Fruit fly (Drosophila melanogaster) whole organism, embryonic: ENCODE measurements around the gene cic.

Experiments used
- Awh ChIP-seq: fragments of 200-800 bp; sonication (Bioruptor generic); IDR thresholded peaks from 2 replicates; pipeline ENCODE4, ENCODE4 v1.3.6; 2022; ENCODE audit warnings: missing biosample characterization, missing genetic modification characterization
- CG10267 ChIP-seq: fragments of 200-800 bp; sonication (Bioruptor generic); optimal IDR thresholded peaks from 2 replicates; lab custom pipeline; 2018; ENCODE audit warnings: missing biosample characterization, mild to moderate bottlenecking, missing genetic modification characterization, moderate library complexity
- CG11456 ChIP-seq: fragments of 200-800 bp; sonication (Bioruptor generic); IDR thresholded peaks from 3 replicates; pipeline ENCODE4 v1.3.6; 2022; ENCODE audit warnings: missing biosample characterization, missing genetic modification characterization
- CG11723 ChIP-seq: fragments of 200-800 bp; sonication (Bioruptor generic); optimal IDR thresholded peaks from 2 replicates; lab custom pipeline; 2017; ENCODE audit warnings: missing biosample characterization, mild to moderate bottlenecking, missing genetic modification characterization
- CG12236 ChIP-seq: fragments of 200-800 bp; sonication (Bioruptor generic); optimal IDR thresholded peaks from 2 replicates; lab custom pipeline; 2016; ENCODE audit warnings: missing biosample characterization, missing genetic modification characterization
- CG12299 ChIP-seq: fragments of 200-800 bp; sonication (Bioruptor generic); optimal IDR thresholded peaks from 2 replicates; lab custom pipeline; 2018; ENCODE audit warnings: missing biosample characterization, mild to moderate bottlenecking, missing genetic modification characterization
- CG1233 ChIP-seq: fragments of 200-800 bp; sonication (Bioruptor generic); optimal IDR thresholded peaks from 4 replicates; lab custom pipeline; 2018; ENCODE audit warnings: missing biosample characterization, mild to moderate bottlenecking, missing genetic modification characterization
- CG13287 ChIP-seq: fragments of 200-800 bp; sonication (Bioruptor generic); IDR thresholded peaks from 2 replicates; pipeline ENCODE4 v1.3.6; 2022; ENCODE audit warnings: missing biosample characterization, missing genetic modification characterization; ENCODE audit not compliant: partially characterized antibody
- CG13775 ChIP-seq: fragments of 200-800 bp; sonication (Bioruptor generic); optimal IDR thresholded peaks from 3 replicates; lab custom pipeline; 2017; ENCODE audit warnings: missing biosample characterization, mild to moderate bottlenecking, missing genetic modification characterization
- CG14050 ChIP-seq: fragments of 200-800 bp; sonication (Bioruptor generic); IDR thresholded peaks from 3 replicates; pipeline ENCODE4 v1.3.6; 2022; ENCODE audit warnings: missing biosample characterization, missing genetic modification characterization
- CG15601 ChIP-seq: fragments of 200-800 bp; sonication (Bioruptor generic); optimal IDR thresholded peaks from 3 replicates; lab custom pipeline; 2019; ENCODE audit warnings: missing biosample characterization, mild to moderate bottlenecking, missing genetic modification characterization, moderate library complexity
- CG16815 ChIP-seq: fragments of 200-800 bp; sonication (Bioruptor generic); optimal IDR thresholded peaks from 3 replicates; lab custom pipeline; 2017; ENCODE audit warnings: missing biosample characterization, mild to moderate bottlenecking, missing genetic modification characterization
- CG17359 ChIP-seq: fragments of 200-800 bp; sonication (Bioruptor generic); optimal IDR thresholded peaks from 3 replicates; lab custom pipeline; 2018; ENCODE audit warnings: missing biosample characterization, mild to moderate bottlenecking, missing genetic modification characterization, moderate library complexity
- CG17802 ChIP-seq: fragments of 200-800 bp; sonication (Bioruptor generic); optimal IDR thresholded peaks from 2 replicates; lab custom pipeline; 2018; ENCODE audit warnings: missing biosample characterization, mild to moderate bottlenecking, missing genetic modification characterization, moderate library complexity
- CG30403 ChIP-seq: fragments of 200-800 bp; sonication (Bioruptor generic); optimal IDR thresholded peaks from 3 replicates; lab custom pipeline; 2016; ENCODE audit warnings: missing biosample characterization, missing genetic modification characterization
- CG3065 ChIP-seq: fragments of 200-800 bp; sonication (Bioruptor generic); optimal IDR thresholded peaks from 2 replicates; lab custom pipeline; 2016; ENCODE audit warnings: missing biosample characterization, missing genetic modification characterization
- CG4424 ChIP-seq: fragments of 200-800 bp; sonication (Bioruptor generic); optimal IDR thresholded peaks from 3 replicates; lab custom pipeline; 2016; ENCODE audit warnings: missing biosample characterization, missing genetic modification characterization
- CG6654 ChIP-seq: fragments of 200-800 bp; sonication (Bioruptor generic); optimal IDR thresholded peaks from 2 replicates; lab custom pipeline; 2017; ENCODE audit warnings: missing biosample characterization, mild to moderate bottlenecking, missing genetic modification characterization
- CG8281 ChIP-seq: fragments of 200-800 bp; sonication (Bioruptor generic); optimal IDR thresholded peaks from 2 replicates; lab custom pipeline; 2018; ENCODE audit warnings: missing biosample characterization, mild to moderate bottlenecking, missing genetic modification characterization, moderate library complexity
- CG9932 ChIP-seq: fragments of 200-800 bp; sonication (Bioruptor generic); IDR thresholded peaks from 2 replicates; pipeline ENCODE4 v1.3.6; 2022; ENCODE audit warnings: missing biosample characterization, missing genetic modification characterization
- CHES-1-like ChIP-seq: fragments of 200-800 bp; sonication (Bioruptor generic); optimal IDR thresholded peaks from 2 replicates; lab custom pipeline; 2016; ENCODE audit warnings: missing biosample characterization, missing genetic modification characterization
- CoRest ChIP-seq: fragments of 200-800 bp; sonication (Bioruptor generic); optimal IDR thresholded peaks from 3 replicates; lab custom pipeline; 2018; ENCODE audit warnings: missing biosample characterization, mild to moderate bottlenecking, missing genetic modification characterization, moderate library complexity
- Dad ChIP-seq: fragments of 200-800 bp; sonication (Bioruptor generic); optimal IDR thresholded peaks from 3 replicates; lab custom pipeline; 2016; ENCODE audit warnings: missing biosample characterization, missing genetic modification characterization
- Deaf1 ChIP-seq: fragments of 200-800 bp; optimal IDR thresholded peaks from 3 replicates; lab custom pipeline; 2019; ENCODE audit warnings: missing biosample characterization, mild to moderate bottlenecking, missing genetic modification characterization, moderate library complexity
- Dip2 ChIP-seq: fragments of 200-800 bp; sonication (Bioruptor generic); IDR thresholded peaks from 2 replicates; pipeline ENCODE4 v1.3.6; 2022; ENCODE audit warnings: missing biosample characterization, missing genetic modification characterization
- Dip3 ChIP-seq: fragments of 200-800 bp; sonication (Bioruptor generic); optimal IDR thresholded peaks from 3 replicates; lab custom pipeline; 2016; ENCODE audit warnings: missing biosample characterization, missing genetic modification characterization
- MTF-1 ChIP-seq: fragments of 200-800 bp; sonication (Bioruptor generic); optimal IDR thresholded peaks from 2 replicates; lab custom pipeline; 2018; ENCODE audit warnings: missing biosample characterization, mild to moderate bottlenecking, missing genetic modification characterization, borderline replicate concordance
- Myb ChIP-seq: fragments of 200-800 bp; sonication (Bioruptor generic); optimal IDR thresholded peaks from 2 replicates; lab custom pipeline; 2016; ENCODE audit warnings: missing biosample characterization, missing genetic modification characterization
- NC2β ChIP-seq: fragments of 200-800 bp; sonication (Bioruptor generic); optimal IDR thresholded peaks from 2 replicates; lab custom pipeline; 2016; ENCODE audit warnings: missing biosample characterization, missing genetic modification characterization
- Ptx1 ChIP-seq: fragments of 200-800 bp; sonication (Bioruptor generic); IDR thresholded peaks from 2 replicates; pipeline ENCODE4 v1.3.6; 2022; ENCODE audit warnings: missing biosample characterization, missing genetic modification characterization
- Six4 ChIP-seq: fragments of 200-800 bp; sonication (Bioruptor generic); optimal IDR thresholded peaks from 2 replicates; lab custom pipeline; 2016; ENCODE audit warnings: missing biosample characterization, missing genetic modification characterization
- Usf ChIP-seq: fragments of 200-800 bp; sonication (Bioruptor generic); optimal IDR thresholded peaks from 2 replicates; lab custom pipeline; 2017; ENCODE audit warnings: missing genotype, missing biosample characterization, missing genetic modification characterization
- cg ChIP-seq: fragments of 200-800 bp; sonication (Bioruptor generic); optimal IDR thresholded peaks from 3 replicates; lab custom pipeline; 2019; ENCODE audit warnings: missing biosample characterization, mild to moderate bottlenecking, missing genetic modification characterization, moderate library complexity
- croc ChIP-seq: fragments of 200-800 bp; sonication (Bioruptor generic); conservative IDR thresholded peaks from 3 replicates; pipeline ENCODE4 v1.3.6; 2022; ENCODE audit warnings: missing biosample characterization, missing genetic modification characterization
- crol ChIP-seq: fragments of 200-800 bp; sonication (Bioruptor generic); IDR thresholded peaks from 2 replicates; pipeline ENCODE4 v1.3.6; 2022; ENCODE audit warnings: missing biosample characterization, missing genetic modification characterization
- fd102C ChIP-seq: fragments of 200-800 bp; sonication (Bioruptor generic); optimal IDR thresholded peaks from 2 replicates; lab custom pipeline; 2018; ENCODE audit warnings: missing biosample characterization, mild to moderate bottlenecking, missing genetic modification characterization, moderate library complexity
- gcm ChIP-seq: fragments of 200-800 bp; sonication (Bioruptor generic); optimal IDR thresholded peaks from 2 replicates; lab custom pipeline; 2019; ENCODE audit warnings: missing biosample characterization, mild to moderate bottlenecking, missing genetic modification characterization, moderate library complexity
- gcm2 ChIP-seq: fragments of 200-800 bp; sonication (Bioruptor generic); optimal IDR thresholded peaks from 2 replicates; lab custom pipeline; 2016; ENCODE audit warnings: missing biosample characterization, missing genetic modification characterization
- insv ChIP-seq, 2 experiments: fragments of 200-800 bp; sonication (Bioruptor generic); optimal IDR thresholded peaks; 3 replicates each; lab custom pipeline; 2016 to 2018; ENCODE audit warnings: missing biosample characterization in 2 of 2, missing genetic modification characterization in 2 of 2
- inv ChIP-seq: fragments of 200-800 bp; sonication (Bioruptor generic); IDR thresholded peaks from 2 replicates; pipeline ENCODE4 v1.3.6; 2022; ENCODE audit warnings: missing biosample characterization, missing genetic modification characterization; ENCODE audit not compliant: partially characterized antibody
- otp ChIP-seq: fragments of 200-800 bp; sonication (Bioruptor generic); IDR thresholded peaks from 3 replicates; pipeline ENCODE4, ENCODE4 v1.3.6; 2022; ENCODE audit warnings: missing biosample characterization, missing genetic modification characterization
- peb ChIP-seq: fragments of 200-800 bp; sonication (Bioruptor generic); IDR thresholded peaks from 2 replicates; pipeline ENCODE4 v1.3.6; 2022; ENCODE audit warnings: missing biosample characterization, missing genetic modification characterization
- phol ChIP-seq: fragments of 200-800 bp; sonication (Bioruptor generic); optimal IDR thresholded peaks from 3 replicates; lab custom pipeline; 2018; ENCODE audit warnings: missing biosample characterization, mild to moderate bottlenecking, missing genetic modification characterization, moderate library complexity
- pum ChIP-seq: fragments of 200-800 bp; sonication (Bioruptor generic); optimal IDR thresholded peaks from 2 replicates; lab custom pipeline; 2016; ENCODE audit warnings: missing biosample characterization, missing genetic modification characterization
- repo ChIP-seq: fragments of 200-800 bp; sonication (Bioruptor generic); optimal IDR thresholded peaks from 2 replicates; lab custom pipeline; 2016; ENCODE audit warnings: missing biosample characterization, missing genetic modification characterization
- schlank ChIP-seq: fragments of 200-800 bp; sonication (Bioruptor generic); optimal IDR thresholded peaks from 2 replicates; lab custom pipeline; 2018; ENCODE audit warnings: missing biosample characterization, mild to moderate bottlenecking, missing genetic modification characterization
- sob ChIP-seq: fragments of 200-800 bp; sonication (Bioruptor generic); IDR thresholded peaks from 2 replicates; pipeline ENCODE4 v1.3.6; 2022; ENCODE audit warnings: missing biosample characterization, missing genetic modification characterization
- usp ChIP-seq: fragments of >200 bp; optimal IDR thresholded peaks from 2 replicates; lab custom pipeline; 2017; ENCODE audit warnings: missing biosample characterization, missing genetic modification characterization
- wek ChIP-seq: fragments of 200-800 bp; sonication (Bioruptor generic); optimal IDR thresholded peaks from 3 replicates; lab custom pipeline; 2018; ENCODE audit warnings: missing biosample characterization, mild to moderate bottlenecking, missing genetic modification characterization, moderate library complexity
- yki ChIP-seq: fragments of >200 bp; optimal IDR thresholded peaks from 3 replicates; lab custom pipeline; 2018

cic gene

dm6 chr3R:20253002-20253584 is 523 bp downstream of the cic start (continued):
- TF ChIP-seq CG17359 (tag; lab: Kevin White, UChicago) (peak; percentile 89), CG11723 (GFP tag; lab: Kevin White, UChicago) (peak; percentile 74), CG1233 (GFP tag; lab: Kevin White, UChicago) (peak; percentile 68), Deaf1 (tag; lab: Kevin White, UChicago) (peak; percentile 86), gcm (peak; percentile 63), otp (peak; percentile 90)

dm6 chr3R:20253818-20254217 is 1.2 kb downstream of the cic start:
- TF ChIP-seq repo (GFP tag; lab: Kevin White, UChicago) (no peak), CG6654 (GFP tag; lab: Kevin White, UChicago) (no peak), CG14050 (no peak), CG9932 (GFP tag; lab: Robert Waterston, UW) (no peak), sob (GFP tag; lab: Robert Waterston, UW) (0 out of 2 replicates have a peak, but pooled peaks have one; percentile 8), insv (GFP tag; optimal IDR thresholded peaks at IDR 0.05; lab: Kevin White, UChicago) (peak in 1 of 2 experiments; percentile 29), CG15601 (no peak), crol (GFP tag; lab: Robert Waterston, UW) (peak; percentile 93), croc (GFP tag; lab: Robert Waterston, UW) (no peak), CHES-1-like (GFP tag; lab: Kevin White, UChicago) (peak; percentile 41), schlank (tag; lab: Kevin White, UChicago) (no peak), CG12236 (GFP tag; lab: Kevin White, UChicago) (no peak), CG12299 (no peak), wek (GFP tag; lab: Kevin White, UChicago) (no peak), CG10267 (no peak), Myb (GFP tag; lab: Kevin White, UChicago) (no peak), gcm2 (GFP tag; lab: Kevin White, UChicago) (no peak), CG17802 (no peak), CG11723 (GFP tag; lab: Kevin White, UChicago) (no peak), CG16815 (no peak), CG4424 (GFP tag; lab: Kevin White, UChicago) (no peak), usp (GFP tag; lab: Kevin White, UChicago) (no peak), CG8281 (tag; lab: Kevin White, UChicago) (no peak), Usf (GFP tag; lab: Kevin White, UChicago) (no peak), pum (GFP tag; lab: Kevin White, UChicago) (no peak), yki (lab: Kevin White, UChicago) (peak; percentile 71), CG13775 (GFP tag; lab: Kevin White, UChicago) (no peak), Six4 (GFP tag; lab: Kevin White, UChicago) (no peak), NC2β (GFP tag; lab: Kevin White, UChicago) (no peak), phol (tag; lab: Kevin White, UChicago) (no peak), MTF-1 (GFP tag; lab: Kevin White, UChicago) (no peak), cg (peak; percentile 80), CoRest (tag; lab: Kevin White, UChicago) (no peak), fd102C (GFP tag; lab: Kevin White, UChicago) (no peak), CG3065 (no peak), Ptx1 (no peak), Dip2 (GFP tag; lab: Robert Waterston, UW) (no peak), inv (GFP tag; lab: Robert Waterston, UW) (no peak), peb (GFP tag; lab: Robert Waterston, UW) (no peak), CG13287 (peak; percentile 19; the same call in 1 of the 2 replicates), Dip3 (GFP tag; lab: Kevin White, UChicago) (no peak), Awh (GFP tag; lab: Robert Waterston, UW) (no peak), CG30403 (GFP tag; lab: Kevin White, UChicago) (no peak), CG11456 (no peak), Dad (GFP tag; lab: Kevin White, UChicago) (no peak)
